Worm (Caenorhabditis elegans): Measurements from ENCODE around the gene E02H9.13.

DNA sequence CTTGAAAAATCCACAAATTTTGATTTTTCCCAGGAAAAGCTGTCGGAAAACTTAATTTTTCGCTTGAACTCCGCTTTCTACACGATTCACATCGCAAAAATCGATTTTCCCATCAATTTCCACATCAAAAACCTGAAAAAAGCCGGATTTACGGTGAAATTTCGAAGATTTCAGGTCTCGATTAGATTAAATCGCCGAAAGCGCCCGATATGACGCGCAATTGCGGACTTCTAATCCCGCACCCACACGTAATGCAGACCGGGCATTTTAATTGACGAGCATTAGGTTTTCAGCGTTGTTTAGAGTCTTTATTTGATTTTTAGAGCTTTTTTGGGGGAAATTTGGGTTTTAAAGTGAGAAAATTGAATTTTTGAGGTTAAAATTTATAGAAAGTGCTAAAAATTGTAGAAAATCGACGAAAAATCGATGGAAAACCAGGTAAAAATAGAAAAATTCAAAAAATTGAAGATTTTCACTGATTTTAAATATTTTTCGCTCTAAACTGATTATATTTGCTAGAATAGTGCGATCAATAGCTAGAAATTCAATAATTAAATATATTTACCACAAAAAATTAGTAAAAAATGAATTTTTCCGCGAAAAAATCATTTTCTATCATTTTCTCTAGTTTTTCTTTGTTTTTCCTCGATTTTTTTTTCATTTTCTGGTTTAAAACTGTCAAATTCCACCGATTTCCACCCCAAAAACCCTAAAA, 48.7 kb upstream of the E02H9.13 start, which contains the start of gene Y54F10AL.1:
- TF ChIP-seq ztf-23 (GFP tag; IDR thresholded peaks at IDR 0.05) = no peak
- TF ChIP-seq ref-1 (GFP tag; conservative IDR thresholded peaks at IDR 0.05) = no peak
- no peak for TF ChIP-seq med-1 (GFP tag; optimal IDR thresholded peaks at IDR 0.05; ENCODE audit: insufficient read depth)
- no peak for TF ChIP-seq tab-1 (GFP tag; IDR thresholded peaks at IDR 0.05)
- no peak for TF ChIP-seq cog-1 (tag; optimal IDR thresholded peaks at IDR 0.05)
- no peak for TF ChIP-seq flt-1 (GFP tag; IDR thresholded peaks at IDR 0.05)
- TF ChIP-seq klf-2 (GFP tag; conservative IDR thresholded peaks at IDR 0.05) = no peak
- TF ChIP-seq ztf-29 (GFP tag; IDR thresholded peaks at IDR 0.05) = no peak

Data from whole organism, midembryonic.